Fruit fly (Drosophila melanogaster) whole organism: ENCODE data around the gene Oamb.

Source experiments
- CG8478 ChIP-seq: fragments of >200 bp; optimal IDR thresholded peaks from 2 replicates; lab custom pipeline; 2018; ENCODE audit warnings: inconsistent platforms
- Dll ChIP-seq: fragments of >200 bp; optimal IDR thresholded peaks from 2 replicates; lab custom pipeline; 2017
- EcR ChIP-seq, 2 experiments: fragments of >200 bp; optimal IDR thresholded peaks; 2 replicates each; lab custom pipeline; 2017; ENCODE audit warnings: missing biosample characterization in 2 of 2, missing genetic modification characterization in 2 of 2, missing genetic modification reagents in 2 of 2
- pan ChIP-seq: fragments of >200 bp; optimal IDR thresholded peaks from 2 replicates; lab custom pipeline; 2017
- psq ChIP-seq: fragments of >200 bp; optimal IDR thresholded peaks from 2 replicates; lab custom pipeline; 2017
- usp ChIP-seq: fragments of >200 bp; optimal IDR thresholded peaks from 2 replicates; lab custom pipeline; 2017; ENCODE audit warnings: missing biosample characterization, missing genetic modification characterization, mixed read lengths

dm6 chr3R:20669040-20669621, 45.2 kb downstream of the Oamb start, which contains the start of gene Cpr92F:
- no peak for TF ChIP-seq CG8478 (lab: Kevin White, UChicago)
- no peak for TF ChIP-seq pan (lab: Kevin White, UChicago)
- TF ChIP-seq psq (lab: Kevin White, UChicago) = no peak
- TF ChIP-seq Dll = no peak
- no peak for TF ChIP-seq EcR (GFP tag; optimal IDR thresholded peaks at IDR 0.05; lab: Kevin White, UChicago)
- TF ChIP-seq usp (GFP tag; lab: Kevin White, UChicago) = no peak
